Fruit fly (Drosophila melanogaster) whole organism, embryonic: Measurements from ENCODE around the gene CG31821.
A peak's percentile ranks its signal among the peaks of the same experiment; 100 is the strongest.

ENCODE experiments used
- ATbp ChIP-seq: fragments of 200-800 bp; sonication (Bioruptor generic); optimal IDR thresholded peaks from 2 replicates; lab custom pipeline; 2017; ENCODE audit warnings: missing biosample characterization, mild to moderate bottlenecking, missing genetic modification characterization, missing genetic modification reagents
- Atf6 ChIP-seq: fragments of 200-800 bp; sonication (Bioruptor generic); IDR thresholded peaks from 2 replicates; pipeline ENCODE4 v1.3.6; 2022; ENCODE audit warnings: missing biosample characterization, missing genetic modification characterization
- C15 ChIP-seq: fragments of 200-800 bp; sonication (Bioruptor generic); IDR thresholded peaks from 3 replicates; pipeline ENCODE4 v1.3.6; 2022; ENCODE audit warnings: missing biosample characterization, missing genetic modification characterization
- CG12236 ChIP-seq: fragments of 200-800 bp; sonication (Bioruptor generic); optimal IDR thresholded peaks from 2 replicates; lab custom pipeline; 2016; ENCODE audit warnings: missing biosample characterization, missing genetic modification characterization
- CG13287 ChIP-seq: fragments of 200-800 bp; sonication (Bioruptor generic); IDR thresholded peaks from 2 replicates; pipeline ENCODE4 v1.3.6; 2022; ENCODE audit warnings: missing biosample characterization, missing genetic modification characterization; ENCODE audit not compliant: partially characterized antibody
- CG14014 ChIP-seq: fragments of 200-800 bp; sonication (Bioruptor generic); IDR thresholded peaks from 2 replicates; pipeline ENCODE4 v1.3.6; 2022; ENCODE audit warnings: missing biosample characterization, missing genetic modification characterization
- CG14441 ChIP-seq: fragments of 200-800 bp; sonication (Bioruptor generic); IDR thresholded peaks from 2 replicates; pipeline ENCODE4 v1.3.6; 2022; ENCODE audit warnings: missing biosample characterization, missing genetic modification characterization
- CG14860 ChIP-seq: fragments of 200-800 bp; sonication (Bioruptor generic); IDR thresholded peaks from 3 replicates; pipeline ENCODE4 v1.3.6; 2022; ENCODE audit warnings: missing biosample characterization, missing genetic modification characterization; ENCODE audit not compliant: partially characterized antibody
- CG17612 ChIP-seq: fragments of 200-800 bp; sonication (Bioruptor generic); IDR thresholded peaks from 2 replicates; pipeline ENCODE4 v1.3.6; 2022; ENCODE audit warnings: missing biosample characterization, missing genetic modification characterization
- CG17802 ChIP-seq: fragments of 200-800 bp; sonication (Bioruptor generic); optimal IDR thresholded peaks from 2 replicates; lab custom pipeline; 2018; ENCODE audit warnings: missing biosample characterization, mild to moderate bottlenecking, missing genetic modification characterization, moderate library complexity
- CG18599 ChIP-seq: fragments of 200-800 bp; sonication (Bioruptor generic); optimal IDR thresholded peaks from 3 replicates; lab custom pipeline; 2017; ENCODE audit warnings: missing biosample characterization, missing genetic modification characterization, mild to moderate bottlenecking, moderate library complexity, missing genetic modification reagents
- CG2889 ChIP-seq: fragments of 200-800 bp; sonication (Bioruptor generic); IDR thresholded peaks from 3 replicates; pipeline ENCODE4 v1.3.6; 2022; ENCODE audit warnings: missing biosample characterization, missing genetic modification characterization
- CG30020 ChIP-seq: fragments of 200-800 bp; optimal IDR thresholded peaks from 2 replicates; lab custom pipeline; 2019; ENCODE audit warnings: missing biosample characterization, mild to moderate bottlenecking, missing genetic modification characterization, moderate library complexity
- CG31365 ChIP-seq: fragments of 200-800 bp; sonication (Bioruptor generic); optimal IDR thresholded peaks from 2 replicates; lab custom pipeline; 2018; ENCODE audit warnings: missing biosample characterization, mild to moderate bottlenecking, missing genetic modification characterization
- CG34376 ChIP-seq: fragments of 200-800 bp; sonication (Bioruptor generic); optimal IDR thresholded peaks from 2 replicates; lab custom pipeline; 2018; ENCODE audit warnings: missing biosample characterization, mild to moderate bottlenecking, missing genetic modification characterization
- CG4730 ChIP-seq: fragments of 200-800 bp; sonication (Bioruptor generic); IDR thresholded peaks from 2 replicates; pipeline ENCODE4 v1.3.6; 2022; ENCODE audit warnings: missing biosample characterization, missing genetic modification characterization
- CG8944 ChIP-seq: fragments of 200-800 bp; sonication (Bioruptor generic); optimal IDR thresholded peaks from 3 replicates; lab custom pipeline; 2016; ENCODE audit warnings: missing biosample characterization, missing genetic modification characterization
- E2f2 ChIP-seq: fragments of 200-800 bp; sonication (Bioruptor generic); IDR thresholded peaks from 2 replicates; pipeline ENCODE4 v1.3.6; 2022; ENCODE audit warnings: missing biosample characterization, missing genetic modification characterization
- Hey ChIP-seq: fragments of 200-800 bp; sonication (Bioruptor generic); optimal IDR thresholded peaks from 3 replicates; lab custom pipeline; 2018; ENCODE audit warnings: missing biosample characterization, mild to moderate bottlenecking, missing genetic modification characterization
- Hr3 ChIP-seq: fragments of 200-800 bp; sonication (Bioruptor generic); optimal IDR thresholded peaks from 3 replicates; lab custom pipeline; 2016; ENCODE audit warnings: missing biosample characterization, missing genetic modification characterization
- Hr78 ChIP-seq, 2 experiments: fragments of 200-800 bp in 1 of 2; fragments of >200 bp in 1 of 2; sonication (Bioruptor generic) in 1 of 2; optimal IDR thresholded peaks; 2 replicates each; lab custom pipeline; 2017 to 2019; ENCODE audit warnings: missing biosample characterization in 2 of 2, missing genetic modification characterization in 2 of 2, mild to moderate bottlenecking in 1 of 2, moderate library complexity in 1 of 2
- Meics ChIP-seq: fragments of 200-800 bp; sonication (Bioruptor generic); optimal IDR thresholded peaks from 2 replicates; lab custom pipeline; 2017; ENCODE audit warnings: missing biosample characterization, mild to moderate bottlenecking, missing genetic modification characterization
- NC2β ChIP-seq: fragments of 200-800 bp; sonication (Bioruptor generic); optimal IDR thresholded peaks from 2 replicates; lab custom pipeline; 2016; ENCODE audit warnings: missing biosample characterization, missing genetic modification characterization
- NK7.1 ChIP-seq: fragments of 200-800 bp; sonication (Bioruptor generic); optimal IDR thresholded peaks from 3 replicates; lab custom pipeline; 2016; ENCODE audit warnings: missing biosample characterization, missing genetic modification characterization
- Neu2 ChIP-seq: fragments of 200-800 bp; sonication (Bioruptor generic); optimal IDR thresholded peaks from 3 replicates; lab custom pipeline; 2016; ENCODE audit warnings: missing biosample characterization, missing genetic modification characterization, borderline replicate concordance
- Opbp ChIP-seq: fragments of 200-800 bp; sonication (Bioruptor generic); IDR thresholded peaks from 3 replicates; pipeline ENCODE4 v1.3.6; 2022; ENCODE audit warnings: missing biosample characterization, missing genetic modification characterization; ENCODE audit not compliant: partially characterized antibody
- Ravus ChIP-seq: fragments of 200-800 bp; sonication (Bioruptor generic); IDR thresholded peaks from 2 replicates; pipeline ENCODE4 v1.3.6; 2022; ENCODE audit warnings: missing biosample characterization, missing genetic modification characterization
- Rfx ChIP-seq: fragments of 200-800 bp; sonication (Bioruptor generic); IDR thresholded peaks from 2 replicates; pipeline ENCODE4 v1.3.6; 2022; ENCODE audit warnings: missing biosample characterization, missing genetic modification characterization
- Stat92E ChIP-seq, 3 experiments: fragments of >200 bp in 2 of 3; fragments of 200-800 bp in 1 of 3; sonication (Bioruptor generic) in 1 of 3; optimal IDR thresholded peaks; 2 replicates each; lab custom pipeline; 2017 to 2019; ENCODE audit warnings: missing biosample characterization in 3 of 3, missing genetic modification characterization in 3 of 3, mild to moderate bottlenecking in 1 of 3, moderate library complexity in 1 of 3
- Trl ChIP-seq, 3 experiments: fragments of >200 bp in 2 of 3; fragments of 200-800 bp in 1 of 3; sonication (Bioruptor generic) in 1 of 3; optimal IDR thresholded peaks; 2 replicates in 1 of 3; 3 replicates in 2 of 3; lab custom pipeline; 2016 to 2017; ENCODE audit warnings: missing biosample characterization in 1 of 3, missing genetic modification characterization in 1 of 3
- ase ChIP-seq: fragments of 200-800 bp; sonication (Bioruptor generic); IDR thresholded peaks from 3 replicates; pipeline ENCODE4 v1.3.6; 2022; ENCODE audit warnings: missing biosample characterization, missing genetic modification characterization
- btn ChIP-seq: fragments of 200-800 bp; sonication (Bioruptor generic); optimal IDR thresholded peaks from 2 replicates; lab custom pipeline; 2016; ENCODE audit warnings: missing biosample characterization, missing genetic modification characterization
- crp ChIP-seq, 2 experiments: fragments of 200-800 bp; sonication (Bioruptor generic); optimal IDR thresholded peaks; 2 replicates in 1 of 2; 3 replicates in 1 of 2; lab custom pipeline; 2017; ENCODE audit warnings: missing biosample characterization in 2 of 2, missing genetic modification characterization in 2 of 2, mild to moderate bottlenecking in 1 of 2, moderate library complexity in 1 of 2
- dmrt11E ChIP-seq: fragments of 200-800 bp; sonication (Bioruptor generic); optimal IDR thresholded peaks from 3 replicates; lab custom pipeline; 2018; ENCODE audit warnings: missing biosample characterization, mild to moderate bottlenecking, missing genetic modification characterization, moderate library complexity
- ftz-f1 ChIP-seq: fragments of 200-800 bp; sonication (Bioruptor generic); optimal IDR thresholded peaks from 2 replicates; lab custom pipeline; 2016; ENCODE audit warnings: missing biosample characterization, missing genetic modification characterization
- gfzf ChIP-seq: fragments of 200-800 bp; sonication (Bioruptor generic); optimal IDR thresholded peaks from 2 replicates; lab custom pipeline; 2016; ENCODE audit warnings: missing biosample characterization, mild to moderate bottlenecking, missing genetic modification characterization, moderate library complexity
- h ChIP-seq: fragments of >200 bp; optimal IDR thresholded peaks from 2 replicates; lab custom pipeline; 2017
- ind ChIP-seq: fragments of 200-800 bp; sonication (Bioruptor generic); optimal IDR thresholded peaks from 3 replicates; lab custom pipeline; 2016; ENCODE audit warnings: missing biosample characterization, missing genetic modification characterization
- nom ChIP-seq: fragments of 200-800 bp; sonication (Bioruptor generic); optimal IDR thresholded peaks from 2 replicates; lab custom pipeline; 2017; ENCODE audit warnings: missing biosample characterization, missing genetic modification characterization, mild to moderate bottlenecking, moderate library complexity, missing genetic modification reagents
- otp ChIP-seq: fragments of 200-800 bp; sonication (Bioruptor generic); IDR thresholded peaks from 3 replicates; pipeline ENCODE4, ENCODE4 v1.3.6; 2022; ENCODE audit warnings: missing biosample characterization, missing genetic modification characterization
- pita ChIP-seq: fragments of 200-800 bp; sonication (Bioruptor generic); optimal IDR thresholded peaks from 2 replicates; lab custom pipeline; 2017; ENCODE audit warnings: missing biosample characterization, mild to moderate bottlenecking, missing genetic modification characterization
- scrt ChIP-seq: fragments of 200-800 bp; sonication (Bioruptor generic); optimal IDR thresholded peaks from 2 replicates; lab custom pipeline; 2018; ENCODE audit warnings: missing biosample characterization, mild to moderate bottlenecking, missing genetic modification characterization, moderate library complexity
- unc-4 ChIP-seq: fragments of 200-800 bp; sonication (Bioruptor generic); IDR thresholded peaks from 2 replicates; pipeline ENCODE4 v1.3.6; 2022; ENCODE audit warnings: missing biosample characterization, missing genetic modification characterization; ENCODE audit not compliant: partially characterized antibody
- unpg ChIP-seq: fragments of 200-800 bp; sonication (Bioruptor generic); optimal IDR thresholded peaks from 3 replicates; lab custom pipeline; 2018; ENCODE audit warnings: missing biosample characterization, mild to moderate bottlenecking, missing genetic modification characterization, moderate library complexity
- vnd ChIP-seq: fragments of 200-800 bp; sonication (Bioruptor generic); IDR thresholded peaks from 3 replicates; pipeline ENCODE4 v1.3.6; 2022; ENCODE audit warnings: missing biosample characterization, missing genetic modification characterization; ENCODE audit not compliant: partially characterized antibody

Gene CG31821

dm6 chr2L:15909826-15910225, 7.6 kb upstream of the CG31821 start (continued):
- TF ChIP-seq CG12236 (no peak), unpg (GFP tag; lab: Kevin White, UChicago) (peak; percentile 1), unc-4 (GFP tag; lab: Robert Waterston, UW) (peak; percentile 32; the same call in 1 of the 2 replicates), CG18599 (GFP tag; lab: Kevin White, UChicago) (peak; percentile 1), nom (no peak), Hr78 (GFP tag; optimal IDR thresholded peaks at IDR 0.05; lab: Kevin White, UChicago) (no peak), CG14441 (GFP tag; lab: Robert Waterston, UW) (peak; percentile 49), Hey (tag; lab: Kevin White, UChicago) (peak; percentile 21), pita (no peak), Opbp (peak; percentile 50; the same call in 1 of the 3 replicates), gfzf (GFP tag; lab: Kevin White, UChicago) (no peak), C15 (GFP tag; lab: Robert Waterston, UW) (no peak)

- TF ChIP-seq vnd (GFP tag; lab: Robert Waterston, UW) (no peak), Neu2 (GFP tag; lab: Kevin White, UChicago) (no peak)
Observed at dm6 chr2L:15909277-15909674, 7.1 kb upstream of the CG31821 start.

- TF ChIP-seq NC2β (GFP tag; lab: Kevin White, UChicago) (no peak), ind (GFP tag; lab: Kevin White, UChicago) (peak; percentile 10), CG34376 (GFP tag; lab: Kevin White, UChicago) (peak; percentile 88), CG13287 (GFP tag; lab: Robert Waterston, UW) (peak; percentile 52; the same call in 1 of the 2 replicates), CG17802 (tag; lab: Kevin White, UChicago) (no peak), otp (GFP tag; lab: Robert Waterston, UW) (no peak), Hr3 (GFP tag; lab: Kevin White, UChicago) (peak; percentile 86), CG8944 (GFP tag; lab: Kevin White, UChicago) (no peak), Stat92E (GFP tag; optimal IDR thresholded peaks at IDR 0.05; lab: Kevin White, UChicago) (peak in 1 of 3 experiments; percentile 84), Meics (GFP tag; lab: Kevin White, UChicago) (peak; percentile 69), CG30020 (tag; lab: Kevin White, UChicago) (peak; percentile 24), Trl (optimal IDR thresholded peaks at IDR 0.05; lab: Kevin White, UChicago) (no peak), Trl (GFP tag; optimal IDR thresholded peaks at IDR 0.05; lab: Kevin White, UChicago) (no peak), scrt (no peak), CG2889 (GFP tag; lab: Robert Waterston, UW) (no peak), crp (GFP tag; optimal IDR thresholded peaks at IDR 0.05; lab: Kevin White, UChicago) (peak in 1 of 2 experiments; percentile 45), CG31365 (no peak), h (no peak), CG14014 (GFP tag; lab: Robert Waterston, UW) (no peak; the same call in 1 of the 2 replicates), ftz-f1 (GFP tag; lab: Kevin White, UChicago) (peak; percentile 99), btn (no peak), ATbp (GFP tag; lab: Kevin White, UChicago) (peak; percentile 33), Ravus (GFP tag; lab: Robert Waterston, UW) (no peak), dmrt11E (tag; lab: Kevin White, UChicago) (peak; percentile 56), CG17612 (GFP tag; lab: Robert Waterston, UW) (no peak), E2f2 (GFP tag; lab: Robert Waterston, UW) (no peak), CG4730 (GFP tag; lab: Robert Waterston, UW) (no peak), Rfx (peak; percentile 53; the same call in 1 of the 2 replicates), ase (no peak; the same call in 2 of the 3 replicates), Atf6 (no peak), CG14860 (GFP tag; lab: Robert Waterston, UW) (0 out of 3 replicates have a peak, but pooled peaks have one; percentile 8), NK7.1 (GFP tag; lab: Kevin White, UChicago) (no peak)
Observed at dm6 chr2L:15908496-15909276, 6.5 kb upstream of the CG31821 start.
